Worm (Caenorhabditis elegans) whole organism, L4 larva: ENCODE results near the gene ZK1010.4.
A peak's percentile ranks its signal among the peaks of the same experiment; 100 is the strongest.

Experiments used
- D1046.2 ChIP-seq: fragments of 200-800 bp; sonication (Bioruptor generic); IDR thresholded peaks from 2 replicates; pipeline ENCODE4 v1.3.6; 2022; ENCODE audit warnings: missing genetic modification characterization, missing compliant biosample characterization
- R02D3.7 ChIP-seq: fragments of 150-350 bp; sonication (generic microtip); optimal IDR thresholded peaks from 3 replicates; lab custom pipeline; 2014; ENCODE audit warnings: missing biosample characterization, missing genetic modification characterization
- T26A8.4 ChIP-seq: fragments of 200-800 bp; sonication (Bioruptor generic); IDR thresholded peaks from 2 replicates; pipeline ENCODE4 v1.3.6; 2022; ENCODE audit warnings: missing genetic modification characterization, missing compliant biosample characterization
- aha-1 ChIP-seq: fragments of 150-350 bp; peaks from one replicate; lab custom pipeline; 2014; ENCODE audit warnings: missing biosample characterization, missing genetic modification characterization
- aly-2 ChIP-seq: sonication (generic microtip); optimal IDR thresholded peaks from 2 replicates; lab custom pipeline; 2018; ENCODE audit warnings: missing biosample characterization, missing genetic modification characterization
- ama-1 ChIP-seq: fragments of 150-350 bp; optimal IDR thresholded peaks from 2 replicates; lab custom pipeline; 2014; ENCODE audit warnings: inconsistent platforms, mixed read lengths
- arid-1 ChIP-seq: fragments of 200-800 bp; sonication (Bioruptor generic); conservative IDR thresholded peaks from 2 replicates; pipeline ENCODE4 v1.3.6; 2022; ENCODE audit warnings: missing genetic modification reagents, missing genetic modification characterization, missing compliant biosample characterization
- ceh-20 ChIP-seq: fragments of 200-800 bp; sonication (Bioruptor generic); IDR thresholded peaks from 2 replicates; pipeline ENCODE4 v1.3.6; 2022; ENCODE audit warnings: missing genetic modification reagents, missing genetic modification characterization, missing compliant biosample characterization
- ceh-44 ChIP-seq: fragments of 200-800 bp; sonication (Bioruptor generic); IDR thresholded peaks from 2 replicates; pipeline ENCODE4 v1.3.6; 2022; ENCODE audit warnings: missing genetic modification reagents, missing genetic modification characterization, missing compliant biosample characterization
- ceh-82 ChIP-seq: sonication (generic microtip); optimal IDR thresholded peaks from 2 replicates; lab custom pipeline; 2017; ENCODE audit warnings: missing biosample characterization, missing genetic modification characterization
- ctbp-1 ChIP-seq: fragments of 200-800 bp; sonication (Bioruptor generic); IDR thresholded peaks from 2 replicates; pipeline ENCODE4 v1.3.6; 2022; ENCODE audit warnings: missing genetic modification reagents, missing genetic modification characterization, missing compliant biosample characterization
- daf-12 ChIP-seq: fragments of 150-350 bp; optimal IDR thresholded peaks from 2 replicates; lab custom pipeline; 2014; ENCODE audit warnings: missing biosample characterization, missing genetic modification reagents, missing genetic modification characterization
- dmd-8 ChIP-seq: fragments of 200-800 bp; sonication (Bioruptor generic); IDR thresholded peaks from 2 replicates; pipeline ENCODE4 v1.3.6; 2022; ENCODE audit warnings: missing genetic modification characterization, missing compliant biosample characterization
- dpl-1 ChIP-seq: fragments of 150-350 bp; optimal IDR thresholded peaks from 2 replicates; lab custom pipeline; 2014; ENCODE audit warnings: missing biosample characterization, missing genetic modification reagents, missing genetic modification characterization
- egl-43 ChIP-seq: fragments of 200-800 bp; sonication (Bioruptor generic); IDR thresholded peaks from 2 replicates; pipeline ENCODE4 v1.3.6; 2022; ENCODE audit warnings: missing genetic modification reagents, missing genetic modification characterization, missing compliant biosample characterization
- fkh-10 ChIP-seq: fragments of 150-350 bp; optimal IDR thresholded peaks from 2 replicates; lab custom pipeline; 2014; ENCODE audit warnings: missing biosample characterization, missing genetic modification reagents, missing genetic modification characterization
- hlh-30 ChIP-seq: sonication (generic microtip); optimal IDR thresholded peaks from 2 replicates; lab custom pipeline; 2017; ENCODE audit warnings: antibody characterized with exemption, mild to moderate bottlenecking, missing genetic modification characterization, missing compliant biosample characterization; ENCODE audit not compliant: insufficient read depth
- hmg-1.1 ChIP-seq: fragments of 200-800 bp; sonication (Bioruptor generic); IDR thresholded peaks from 2 replicates; pipeline ENCODE4 v1.3.6; 2022; ENCODE audit warnings: missing genetic modification reagents, missing genetic modification characterization, missing compliant biosample characterization
- lin-38 ChIP-seq: fragments of 200-800 bp; sonication (Bioruptor generic); IDR thresholded peaks from 2 replicates; pipeline ENCODE4 v1.3.6; 2022; ENCODE audit warnings: missing genetic modification reagents, missing genetic modification characterization, missing compliant biosample characterization
- lin-39 ChIP-seq: fragments of 150-350 bp; optimal IDR thresholded peaks from 2 replicates; lab custom pipeline; 2014; ENCODE audit warnings: missing biosample characterization, missing genetic modification reagents, missing genetic modification characterization
- mdl-1 ChIP-seq, 2 experiments: fragments of 150-350 bp in 1 of 2; sonication (generic microtip) in 1 of 2; optimal IDR thresholded peaks; 2 replicates each; lab custom pipeline; 2014 to 2017; ENCODE audit warnings: missing biosample characterization in 2 of 2, missing genetic modification characterization in 2 of 2
- mep-1 ChIP-seq: fragments of 150-350 bp; sonication (generic microtip); optimal IDR thresholded peaks from 3 replicates; lab custom pipeline; 2014; ENCODE audit warnings: missing biosample characterization, missing genetic modification characterization
- mes-2 ChIP-seq: sonication (generic microtip); optimal IDR thresholded peaks from 2 replicates; lab custom pipeline; 2016; ENCODE audit warnings: missing genotype, mild to moderate bottlenecking, missing genetic modification characterization, missing compliant biosample characterization; ENCODE audit not compliant: poor library complexity, severe bottlenecking
- mxl-2 ChIP-seq: fragments of 200-800 bp; sonication (Bioruptor generic); conservative IDR thresholded peaks from 2 replicates; pipeline ENCODE4 v1.3.6; 2022; ENCODE audit warnings: missing genetic modification reagents, missing genetic modification characterization, missing compliant biosample characterization
- nhr-102 ChIP-seq: sonication (generic microtip); optimal IDR thresholded peaks from 2 replicates; lab custom pipeline; 2016; ENCODE audit warnings: mild to moderate bottlenecking, missing genetic modification characterization, moderate library complexity, missing compliant biosample characterization
- nhr-11 ChIP-seq: fragments of 150-350 bp; optimal IDR thresholded peaks from 2 replicates; lab custom pipeline; 2014; ENCODE audit warnings: missing biosample characterization, missing genetic modification characterization
- nhr-237 ChIP-seq: sonication (generic microtip); optimal IDR thresholded peaks from 2 replicates; lab custom pipeline; 2017; ENCODE audit warnings: missing biosample characterization, missing genetic modification characterization
- nhr-41 ChIP-seq: fragments of 200-800 bp; sonication (Bioruptor generic); IDR thresholded peaks from 2 replicates; pipeline ENCODE4 v1.3.6; 2022; ENCODE audit warnings: missing genetic modification reagents, missing genetic modification characterization, missing compliant biosample characterization
- nhr-42 ChIP-seq: fragments of 200-800 bp; sonication (Bioruptor generic); IDR thresholded peaks from 2 replicates; pipeline ENCODE4 v1.3.6; 2022; ENCODE audit warnings: missing genetic modification characterization, missing compliant biosample characterization
- nhr-77 ChIP-seq: fragments of 150-350 bp; optimal IDR thresholded peaks from 2 replicates; lab custom pipeline; 2014; ENCODE audit warnings: missing biosample characterization, missing genetic modification characterization
- pqm-1 ChIP-seq: sonication (generic microtip); optimal IDR thresholded peaks from 2 replicates; lab custom pipeline; 2017; ENCODE audit warnings: missing biosample characterization, missing genetic modification characterization
- rbr-2 ChIP-seq: sonication (generic microtip); optimal IDR thresholded peaks from 2 replicates; lab custom pipeline; 2016; ENCODE audit warnings: missing genotype, missing genetic modification characterization, missing compliant biosample characterization
- set-16 ChIP-seq: fragments of 200-800 bp; sonication (Bioruptor generic); IDR thresholded peaks from 2 replicates; pipeline ENCODE4 v1.3.6; 2022; ENCODE audit warnings: missing genetic modification reagents, missing genetic modification characterization, missing compliant biosample characterization
- snpc-4 ChIP-seq: fragments of 150-350 bp; optimal IDR thresholded peaks from 2 replicates; lab custom pipeline; 2014; ENCODE audit warnings: missing biosample characterization, missing genetic modification characterization
- spr-1 ChIP-seq: sonication (generic microtip); optimal IDR thresholded peaks from 2 replicates; lab custom pipeline; 2016; ENCODE audit warnings: mild to moderate bottlenecking, missing genetic modification characterization, missing compliant biosample characterization
- tag-97 ChIP-seq: fragments of 200-800 bp; sonication (Bioruptor generic); IDR thresholded peaks from 2 replicates; pipeline ENCODE4 v1.3.6; 2022; ENCODE audit warnings: missing genetic modification characterization, missing compliant biosample characterization
- tra-1 ChIP-seq: fragments of 200-800 bp; sonication (Bioruptor generic); IDR thresholded peaks from 2 replicates; pipeline ENCODE4 v1.3.6; 2022; ENCODE audit warnings: missing genetic modification reagents, missing genetic modification characterization, missing compliant biosample characterization
- unc-39 ChIP-seq: sonication (generic microtip); optimal IDR thresholded peaks from 2 replicates; lab custom pipeline; 2017; ENCODE audit warnings: missing biosample characterization, missing genetic modification characterization
- unc-62 ChIP-seq, 3 experiments: fragments of 150-350 bp in 1 of 3; sonication (generic microtip); optimal IDR thresholded peaks in 2 of 3; peaks in 1 of 3; 1 replicate in 1 of 3; 2 replicates in 2 of 3; lab custom pipeline; 2014 to 2017; ENCODE audit warnings: missing biosample characterization in 3 of 3, missing genetic modification characterization in 3 of 3, missing genetic modification reagents in 3 of 3, missing genotype in 1 of 3
- zag-1 ChIP-seq: fragments of 150-350 bp; optimal IDR thresholded peaks from 2 replicates; lab custom pipeline; 2014; ENCODE audit warnings: missing biosample characterization, missing genetic modification characterization

Gene ZK1010.4

ce11 chrIII:13032429-13033018 lies 51.7 kb downstream of the ZK1010.4 start (continued):
- TF ChIP-seq set-16 (GFP tag; lab: Robert Waterston, UW) (peak; percentile 99), ama-1 (lab: Kevin White, UChicago) (no peak), egl-43 (GFP tag; lab: Robert Waterston, UW) (peak; percentile 60), daf-12 (tag; lab: Kevin White, UChicago) (no peak), mxl-2 (GFP tag; lab: Robert Waterston, UW) (no peak), nhr-237 (tag; lab: Kevin White, UChicago) (no peak), spr-1 (tag; lab: Kevin White, UChicago) (no peak), rbr-2 (no peak), lin-38 (no peak; the same call in 1 of the 2 replicates), hmg-1.1 (no peak), D1046.2 (GFP tag; lab: Robert Waterston, UW) (peak; percentile 41; the same call in 1 of the 2 replicates), mdl-1 (tag; optimal IDR thresholded peaks at IDR 0.05; lab: Kevin White, UChicago) (no peak), nhr-77 (tag; lab: Kevin White, UChicago) (no peak), aly-2 (tag; lab: Kevin White, UChicago) (no peak), ctbp-1 (no peak), R02D3.7 (tag; lab: Kevin White, UChicago) (no peak), ceh-44 (GFP tag; lab: Robert Waterston, UW) (no peak), tag-97 (GFP tag; lab: Robert Waterston, UW) (no peak), mep-1 (tag; lab: Kevin White, UChicago) (no peak), ceh-20 (GFP tag; lab: Robert Waterston, UW) (no peak), hlh-30 (tag; lab: Kevin White, UChicago) (no peak), aha-1 (tag; lab: Kevin White, UChicago) (peak; percentile 80), T26A8.4 (GFP tag; lab: Robert Waterston, UW) (no peak), ceh-82 (tag; lab: Kevin White, UChicago) (no peak), tra-1 (GFP tag; lab: Robert Waterston, UW) (0 out of 2 replicates have a peak, but pooled peaks have one; percentile 7), fkh-10 (GFP tag; lab: Kevin White, UChicago) (no peak), pqm-1 (tag; lab: Kevin White, UChicago) (no peak), dpl-1 (GFP tag; lab: Kevin White, UChicago) (no peak), lin-39 (tag; lab: Kevin White, UChicago) (no peak), nhr-41 (GFP tag; lab: Robert Waterston, UW) (no peak), snpc-4 (no peak), nhr-11 (tag; lab: Kevin White, UChicago) (no peak), zag-1 (no peak), unc-62 (GFP tag; optimal IDR thresholded peaks at IDR 0.05 in 1 of 2; lab: Kevin White, UChicago) (no peak), unc-62 (tag; optimal IDR thresholded peaks at IDR 0.05; lab: Kevin White, UChicago) (no peak), dmd-8 (GFP tag; lab: Robert Waterston, UW) (peak; percentile 68; the same call in 1 of the 2 replicates), mes-2 (tag; lab: Kevin White, UChicago) (no peak), arid-1 (GFP tag; lab: Robert Waterston, UW) (no peak), unc-39 (tag; lab: Kevin White, UChicago) (no peak), nhr-42 (no peak), nhr-102 (tag; lab: Kevin White, UChicago) (no peak)
- TF ChIP-seq, all 104 proteins: peak for 11
